Fruit fly (Drosophila melanogaster) whole organism, larva: Measurements from ENCODE around the gene RanBP3.

Experiments
- noc ChIP-seq: fragments of 200-800 bp; sonication (Bioruptor generic); optimal IDR thresholded peaks from 3 replicates; lab custom pipeline; 2019; ENCODE audit warnings: missing biosample characterization, mild to moderate bottlenecking, missing genetic modification characterization, moderate library complexity

RanBP3 gene

DNA sequence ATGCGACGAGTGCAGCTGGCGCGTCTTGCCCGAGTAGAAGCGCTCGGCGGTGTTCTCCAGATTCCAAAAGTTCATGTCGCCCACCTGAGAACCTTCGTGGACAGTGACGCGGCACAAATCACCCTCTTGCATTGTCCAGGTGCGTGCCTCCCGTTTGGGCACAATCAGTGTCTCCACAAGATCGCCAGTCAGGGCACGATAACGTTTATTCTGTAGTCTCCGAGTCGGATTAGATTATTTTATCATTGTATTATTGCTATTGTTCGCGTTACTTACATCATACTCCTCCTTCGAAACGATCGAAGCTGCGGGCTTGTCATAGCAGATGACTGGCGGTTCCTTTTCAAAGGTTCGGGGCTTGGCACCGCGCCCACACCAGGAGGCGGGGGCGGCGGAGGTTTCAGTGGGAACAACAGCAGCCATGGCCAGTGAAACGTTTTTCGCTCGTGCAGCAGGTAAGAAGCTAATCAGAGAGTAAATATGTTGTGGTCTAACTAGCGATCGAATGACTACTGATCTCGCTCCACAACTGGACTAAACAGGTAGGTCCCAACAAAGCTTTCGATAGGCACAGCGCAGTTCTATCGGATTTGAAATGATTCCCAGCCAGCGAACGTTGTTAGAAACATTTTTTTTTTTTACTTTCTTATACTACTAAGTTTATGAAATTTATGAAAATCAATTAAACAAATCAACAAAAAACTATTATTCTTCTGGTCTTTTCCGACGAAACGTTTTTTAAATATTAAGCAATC is 21.2 kb upstream of the RanBP3 start, which contains the start of gene CG10208:
Gene CG10208 (minus strand): TSS at position 518 of the 755 bp plus-strand sequence.
- TF ChIP-seq noc (tag; lab: Kevin White, UChicago): peak; percentile 39

DNA sequence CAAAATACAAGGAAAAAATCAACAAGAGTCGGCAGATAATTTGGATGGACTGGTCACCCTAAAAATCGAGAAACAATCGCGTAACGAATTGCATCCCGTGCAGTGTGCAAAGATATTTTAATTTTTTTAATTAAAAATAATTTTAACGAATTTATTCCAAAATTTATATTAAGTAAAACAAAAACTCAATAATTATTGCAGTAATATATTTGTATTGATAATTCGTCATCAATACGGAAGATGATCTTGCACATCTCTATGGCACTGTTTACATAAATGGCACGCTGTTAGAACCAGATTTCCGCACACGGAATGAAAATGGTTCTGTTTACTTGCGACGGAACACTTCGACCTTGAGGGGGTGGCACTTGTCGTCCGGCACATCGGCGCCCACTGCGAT is 20.2 kb upstream of the RanBP3 start, which contains the start of gene tst:
Gene tst (minus strand): TSS at position 52 of the 400 bp plus-strand sequence.
- peak; percentile 90 for TF ChIP-seq noc (tag; lab: Kevin White, UChicago)

dm6 chr3R:23767417-23767853 is 14.8 kb upstream of the RanBP3 start, which contains the start of the genes CG10214 and CG10375:
TSS of gene CG10214 (minus strand) at chr3R:23767488.
TSS of gene CG10375 (plus strand) at chr3R:23767712.
- TF ChIP-seq noc (tag; lab: Kevin White, UChicago): peak; percentile 69

- TF ChIP-seq noc (tag; lab: Kevin White, UChicago): peak; percentile 31
These were observed 11.1 kb upstream of the RanBP3 start, which contains the start of gene Lsd-1 for dm6 chr3R:23763622-23764273. TSS of gene Lsd-1 (plus strand) at chr3R:23763857.

dm6 chr3R:23763015-23763414 is 10.4 kb upstream of the RanBP3 start, which contains the start of gene udt:
TSS of gene udt (minus strand) at chr3R:23763263.
- no peak for TF ChIP-seq noc (tag; lab: Kevin White, UChicago)

DNA sequence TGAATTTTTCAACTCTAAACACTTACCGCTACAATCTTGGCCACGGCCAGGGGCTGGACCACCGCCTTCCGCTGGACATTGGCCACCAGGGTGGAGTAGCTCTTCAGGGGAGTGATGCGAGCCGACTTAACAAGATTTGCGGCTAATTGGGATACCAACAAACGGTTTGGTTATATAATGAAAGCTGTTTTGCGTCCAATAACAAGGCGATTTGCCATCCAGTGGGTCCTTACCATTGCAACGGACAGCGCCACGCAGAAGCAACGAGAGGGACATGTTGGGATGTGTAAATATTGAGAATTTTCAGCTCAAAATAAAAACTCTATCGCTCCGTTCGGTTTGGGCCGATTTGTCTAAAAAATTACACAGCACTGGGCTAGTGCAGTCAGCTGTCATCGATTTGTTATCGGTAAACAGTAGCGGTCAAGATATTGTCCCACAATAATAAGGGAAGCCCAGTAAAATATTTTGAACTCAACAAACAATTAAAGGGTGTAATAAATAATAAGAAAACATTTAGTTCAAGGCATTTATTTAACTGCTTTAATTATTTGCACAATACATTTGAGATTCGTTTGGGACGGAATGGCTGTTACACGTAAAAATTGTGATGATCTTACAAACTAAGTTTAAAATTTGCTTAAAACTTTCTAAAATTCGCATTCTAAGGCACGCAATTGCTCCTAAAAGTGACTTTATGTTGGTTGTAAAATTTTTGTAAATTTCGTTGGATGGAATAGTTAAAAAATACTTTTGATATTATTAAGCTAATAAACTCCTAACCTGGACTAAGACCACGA is 7.8 kb upstream of the RanBP3 start, which contains the start of gene SdhD:
Gene SdhD (minus strand): TSS at position 382 of the 800 bp plus-strand sequence.
- peak; percentile 7 for TF ChIP-seq noc (tag; lab: Kevin White, UChicago)

DNA sequence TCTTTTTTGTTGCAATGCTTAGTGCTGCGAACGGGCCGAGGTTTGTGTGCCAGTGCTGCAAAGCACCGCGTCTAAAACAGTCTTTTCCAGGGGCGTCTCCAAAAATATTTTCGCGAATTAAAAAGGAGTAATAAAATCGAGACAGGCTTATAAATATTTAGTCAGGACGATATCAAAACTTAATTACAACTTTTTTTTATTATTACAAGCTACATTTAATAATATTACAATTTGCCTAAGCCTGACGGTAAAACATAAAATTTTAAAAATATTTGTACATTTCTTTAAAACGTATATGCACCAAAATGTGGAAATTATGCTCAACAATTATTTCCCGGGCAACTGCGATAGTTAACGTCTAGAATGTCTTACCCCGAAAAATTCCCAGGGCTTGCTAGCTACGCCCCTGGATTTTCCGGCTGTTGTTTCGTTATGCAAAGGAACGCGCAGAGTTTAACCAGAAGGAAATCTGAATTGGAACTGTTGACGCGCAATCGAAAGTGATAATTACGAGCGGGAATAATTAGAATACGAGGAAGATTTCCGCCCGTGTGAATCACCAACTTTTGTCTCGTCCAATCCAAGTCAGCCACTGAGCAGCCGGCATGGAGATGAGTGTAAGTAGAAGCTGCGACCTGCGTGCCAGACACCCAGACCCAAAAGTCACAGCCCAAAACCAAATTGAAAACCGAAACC is 5.4 kb upstream of the RanBP3 start, which contains the start of the genes PTPMT1 and Hrd3:
Gene PTPMT1 (plus strand): TSS at position 428 of the 696 bp plus-strand sequence.
Gene Hrd3 (minus strand): TSS at position 646 of the 696 bp plus-strand sequence.
- TF ChIP-seq noc (tag; lab: Kevin White, UChicago): peak; percentile 99

- TF ChIP-seq noc (tag; lab: Kevin White, UChicago): no peak
These were observed 5.2 kb downstream of the RanBP3 start for dm6 chr3R:23747446-23747845.

dm6 chr3R:23740968-23741367 is 11.7 kb downstream of the RanBP3 start:
- no peak for TF ChIP-seq noc (tag; lab: Kevin White, UChicago)

- TF ChIP-seq noc (tag; lab: Kevin White, UChicago): no peak
These were observed 14.7 kb downstream of the RanBP3 start for dm6 chr3R:23737676-23738574.

DNA sequence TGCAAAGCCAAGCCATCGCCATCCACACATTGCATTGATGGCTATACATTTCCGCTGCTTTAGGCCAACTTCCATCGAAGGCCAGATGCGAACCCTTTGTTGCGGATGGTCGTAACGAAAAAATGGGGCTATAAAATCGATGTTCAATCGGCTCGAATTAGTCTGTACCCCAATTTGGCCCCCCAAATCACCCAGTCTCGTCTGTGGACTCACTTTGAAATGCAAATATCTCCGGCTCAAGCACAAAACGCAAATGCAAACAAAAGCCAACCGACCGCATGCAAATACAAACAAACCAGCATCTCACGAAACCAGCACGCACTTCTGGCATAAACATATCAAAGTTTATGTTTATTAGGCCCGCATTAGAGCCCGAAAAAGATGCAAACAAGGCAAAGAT is 16.3 kb downstream of the RanBP3 start:
- no peak for TF ChIP-seq noc (tag; lab: Kevin White, UChicago)

DNA sequence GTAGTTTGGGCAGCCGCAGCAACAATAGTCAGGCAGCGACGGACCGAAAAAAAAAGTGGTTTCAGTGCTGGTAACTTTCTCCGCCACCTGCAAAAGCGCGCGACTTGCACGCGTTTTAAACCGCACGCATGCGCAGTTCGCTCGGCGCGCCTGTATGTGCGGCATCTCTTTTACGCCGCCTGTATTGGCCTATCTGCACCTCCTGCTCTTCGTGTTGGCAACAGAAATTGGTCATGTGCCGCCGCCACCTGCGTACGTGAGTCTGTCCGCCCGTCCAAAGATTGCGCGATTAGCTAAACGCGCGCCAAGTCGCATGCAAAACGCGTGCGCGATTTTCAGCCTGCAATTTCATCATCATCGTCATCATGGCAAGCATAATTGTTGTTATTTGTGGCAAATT is 17.0 kb downstream of the RanBP3 start:
- TF ChIP-seq noc (tag; lab: Kevin White, UChicago): no peak

DNA sequence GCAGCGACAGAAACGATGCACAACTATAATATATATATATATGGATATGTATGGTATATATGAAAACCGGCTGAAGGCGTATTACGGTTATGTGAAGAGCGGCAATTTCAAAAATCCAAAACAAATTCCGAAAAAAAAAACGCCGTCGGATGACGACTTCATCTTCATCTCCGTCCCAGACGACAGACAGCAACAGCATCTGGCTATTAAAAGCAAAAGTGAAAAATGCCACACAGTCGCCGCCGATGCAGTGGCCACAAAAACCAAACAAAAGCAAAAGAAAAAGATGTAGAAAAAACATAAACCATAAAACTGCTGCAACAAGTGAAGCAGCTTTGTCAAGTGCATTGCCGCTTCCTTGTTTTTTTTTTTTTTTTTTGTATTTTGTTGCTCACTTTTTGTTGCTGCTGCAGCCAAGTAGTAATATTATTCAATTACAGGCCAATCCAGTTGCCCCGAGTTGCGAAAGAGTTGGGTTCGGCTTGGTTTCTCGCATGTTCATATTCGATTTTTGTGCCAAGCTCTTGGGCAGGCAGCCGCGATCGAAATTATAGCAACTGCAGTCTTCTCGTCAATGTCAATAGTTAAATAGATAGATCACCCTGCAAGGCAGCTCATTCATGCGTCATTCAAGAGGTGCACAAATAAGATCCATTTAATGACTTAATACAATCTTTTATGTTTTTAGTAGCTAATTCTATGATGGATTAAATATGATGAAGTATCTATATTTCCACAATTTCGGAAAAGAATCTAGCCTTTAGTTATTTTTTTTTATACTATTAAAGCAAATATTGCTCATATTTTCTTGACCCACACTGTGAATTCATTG is 17.8 kb downstream of the RanBP3 start:
- no peak for TF ChIP-seq noc (tag; lab: Kevin White, UChicago)
